Worm (Caenorhabditis elegans): Measurements from ENCODE around the gene spp-21.
A peak's percentile ranks its signal among the peaks of the same experiment; 100 is the strongest.

spp-21 gene

ce11 chrX:11482637-11483036 is 7.3 kb upstream of the spp-21 start (continued):
- TF ChIP-seq zip-4 (GFP tag; optimal IDR thresholded peaks at IDR 0.05) (no peak), pag-3 (tag; optimal IDR thresholded peaks at IDR 0.05; ENCODE audit: borderline replicate concordance, insufficient read depth) (no peak), snu-23 (GFP tag; optimal IDR thresholded peaks at IDR 0.05) (no peak), mab-9 (GFP tag; IDR thresholded peaks at IDR 0.05) (no peak), hlh-17 (GFP tag; optimal IDR thresholded peaks at IDR 0.05; ENCODE audit: borderline replicate concordance) (no peak), dsc-1 (tag; optimal IDR thresholded peaks at IDR 0.05) (no peak), swsn-7 (tag; optimal IDR thresholded peaks at IDR 0.05) (no peak), fos-1 (tag; optimal IDR thresholded peaks at IDR 0.05) (no peak), ztf-11 (tag; optimal IDR thresholded peaks at IDR 0.05) (no peak), efl-1 (optimal IDR thresholded peaks at IDR 0.05) (no peak), efl-1 (GFP tag; optimal IDR thresholded peaks at IDR 0.05 in 1 of 2) (peak in 1 of 2 experiments; percentile 88), C34B4.2 (tag; optimal IDR thresholded peaks at IDR 0.05) (no peak), pax-3 (tag; optimal IDR thresholded peaks at IDR 0.05) (no peak), tlp-1 (tag; optimal IDR thresholded peaks at IDR 0.05) (no peak), ceh-82 (tag; optimal IDR thresholded peaks at IDR 0.05) (peak in 1 of 3 experiments; percentile 15), alr-1 (tag; optimal IDR thresholded peaks at IDR 0.05; ENCODE audit: borderline replicate concordance) (no peak)

- TF ChIP-seq tbx-2 (tag; optimal IDR thresholded peaks at IDR 0.05) (peak; percentile 8), nhr-71 (tag; optimal IDR thresholded peaks at IDR 0.05) (no peak), elt-3 (tag; optimal IDR thresholded peaks at IDR 0.05) (no peak), pag-3 (tag; optimal IDR thresholded peaks at IDR 0.05; ENCODE audit: borderline replicate concordance, insufficient read depth) (no peak), ces-1 (GFP tag; optimal IDR thresholded peaks at IDR 0.05) (no peak)
Observed at ce11 chrX:11484027-11484426, 5.9 kb upstream of the spp-21 start.

ce11 chrX:11487484-11487883 is 2.4 kb upstream of the spp-21 start, which contains the start of gene spp-9:
TSS of gene spp-9 (plus strand) at chrX:11487784.
- no peak for TF ChIP-seq nhr-90 (tag; optimal IDR thresholded peaks at IDR 0.05; ENCODE audit: poor library complexity)
- no peak for TF ChIP-seq isw-1 (GFP tag; IDR thresholded peaks at IDR 0.05)
- no peak for TF ChIP-seq nhr-85 (tag)
- TF ChIP-seq aly-2 (tag; optimal IDR thresholded peaks at IDR 0.05) = no peak
- TF ChIP-seq ceh-82 (tag; optimal IDR thresholded peaks at IDR 0.05) = no peak
- TF ChIP-seq mef-2 (tag; optimal IDR thresholded peaks at IDR 0.05) = no peak
- TF ChIP-seq hpl-2 (GFP tag; optimal IDR thresholded peaks at IDR 0.05) = no peak

- no peak for TF ChIP-seq nhr-11 (tag; optimal IDR thresholded peaks at IDR 0.05)
- TF ChIP-seq nhr-20 (tag; optimal IDR thresholded peaks at IDR 0.05) = no peak
- TF ChIP-seq ztf-4 (tag; optimal IDR thresholded peaks at IDR 0.05) = no peak
- TF ChIP-seq fos-1 (tag; optimal IDR thresholded peaks at IDR 0.05) = no peak
- no peak for TF ChIP-seq elt-2 (tag; optimal IDR thresholded peaks at IDR 0.05)
- no peak for TF ChIP-seq lin-39 (tag; optimal IDR thresholded peaks at IDR 0.05)
- no peak for TF ChIP-seq dsc-1 (tag; optimal IDR thresholded peaks at IDR 0.05)
- no peak for TF ChIP-seq ztf-11 (tag; optimal IDR thresholded peaks at IDR 0.05)
- TF ChIP-seq F16B12.6 (tag; optimal IDR thresholded peaks at IDR 0.05) = no peak
- no peak for TF ChIP-seq rnt-1 (tag; optimal IDR thresholded peaks at IDR 0.05)
- no peak for TF ChIP-seq tbx-2 (tag; optimal IDR thresholded peaks at IDR 0.05)
- no peak for TF ChIP-seq ces-1 (GFP tag; optimal IDR thresholded peaks at IDR 0.05)
- TF ChIP-seq Y116A8C.19 (tag; optimal IDR thresholded peaks at IDR 0.05; ENCODE audit: borderline replicate concordance) = no peak
- TF ChIP-seq elt-3 (tag; optimal IDR thresholded peaks at IDR 0.05) = no peak
Observed at ce11 chrX:11491835-11492234, 1.9 kb downstream of the spp-21 start.

ce11 chrX:11498871-11499270 is 8.9 kb downstream of the spp-21 start:
- TF ChIP-seq elt-2 (tag; optimal IDR thresholded peaks at IDR 0.05) (peak; percentile 23), pax-3 (tag; optimal IDR thresholded peaks at IDR 0.05) (no peak), lin-13 (GFP tag; optimal IDR thresholded peaks at IDR 0.05) (no peak), C16A3.4 (tag; optimal IDR thresholded peaks at IDR 0.05) (no peak)
